Worm (Caenorhabditis elegans): ENCODE data around the gene F58F9.3.

ce11 chrIV:6183757-6184156 is 49.3 kb upstream of the F58F9.3 start, which contains the start of gene unc-77:
- TF ChIP-seq nhr-237 (tag; optimal IDR thresholded peaks at IDR 0.05) (no peak), unc-62 (GFP tag; optimal IDR thresholded peaks at IDR 0.05) (no peak), nhr-11 (tag; optimal IDR thresholded peaks at IDR 0.05) (no peak), ama-1 (optimal IDR thresholded peaks at IDR 0.05) (no peak), alr-1 (tag; optimal IDR thresholded peaks at IDR 0.05) (no peak), ztf-11 (tag; optimal IDR thresholded peaks at IDR 0.05) (no peak), nhr-77 (tag; optimal IDR thresholded peaks at IDR 0.05) (no peak), elt-1 (tag; optimal IDR thresholded peaks at IDR 0.05) (no peak), lin-13 (GFP tag; optimal IDR thresholded peaks at IDR 0.05) (no peak), ceh-16 (tag; optimal IDR thresholded peaks at IDR 0.05) (no peak), snpc-4 (tag; optimal IDR thresholded peaks at IDR 0.05) (no peak), nhr-12 (tag; optimal IDR thresholded peaks at IDR 0.05) (no peak), unc-39 (tag; optimal IDR thresholded peaks at IDR 0.05) (no peak), C34F6.9 (tag; optimal IDR thresholded peaks at IDR 0.05) (no peak)

Data from whole organism, L2 larva.